Fruit fly (Drosophila melanogaster) whole organism, embryonic: ENCODE data around the gene Hem.

Experiments
- Bdp1 ChIP-seq: fragments of 200-800 bp; sonication (Bioruptor generic); optimal IDR thresholded peaks from 3 replicates; lab custom pipeline; 2016; ENCODE audit warnings: missing biosample characterization, missing genetic modification characterization
- Bgb ChIP-seq: fragments of 200-800 bp; sonication (Bioruptor generic); IDR thresholded peaks from 2 replicates; pipeline ENCODE4 v1.3.6; 2022; ENCODE audit warnings: missing biosample characterization, missing genetic modification characterization; ENCODE audit not compliant: partially characterized antibody
- CG10209 ChIP-seq: fragments of 200-800 bp; sonication (Bioruptor generic); optimal IDR thresholded peaks from 3 replicates; lab custom pipeline; 2017; ENCODE audit warnings: missing biosample characterization, mild to moderate bottlenecking, missing genetic modification characterization, missing genetic modification reagents
- CG10321 ChIP-seq: fragments of 200-800 bp; sonication (Bioruptor generic); IDR thresholded peaks from 2 replicates; pipeline ENCODE4 v1.3.6; 2022; ENCODE audit warnings: missing biosample characterization, missing genetic modification characterization
- CG12219 ChIP-seq: fragments of 200-800 bp; sonication (Bioruptor generic); optimal IDR thresholded peaks from 3 replicates; lab custom pipeline; 2018; ENCODE audit warnings: missing biosample characterization, mild to moderate bottlenecking, missing genetic modification characterization
- CG13123 ChIP-seq: fragments of 200-800 bp; sonication (Bioruptor generic); optimal IDR thresholded peaks from 2 replicates; lab custom pipeline; 2016; ENCODE audit warnings: missing biosample characterization, missing genetic modification characterization
- CG13775 ChIP-seq: fragments of 200-800 bp; sonication (Bioruptor generic); optimal IDR thresholded peaks from 3 replicates; lab custom pipeline; 2017; ENCODE audit warnings: missing biosample characterization, mild to moderate bottlenecking, missing genetic modification characterization
- CG14860 ChIP-seq: fragments of 200-800 bp; sonication (Bioruptor generic); IDR thresholded peaks from 3 replicates; pipeline ENCODE4 v1.3.6; 2022; ENCODE audit warnings: missing biosample characterization, missing genetic modification characterization; ENCODE audit not compliant: partially characterized antibody
- CG18011 ChIP-seq: fragments of 200-800 bp; sonication (Bioruptor generic); optimal IDR thresholded peaks from 2 replicates; lab custom pipeline; 2017; ENCODE audit warnings: missing biosample characterization, missing genetic modification characterization, mild to moderate bottlenecking, moderate library complexity, missing genotype
- CG2120 ChIP-seq: fragments of 200-800 bp; sonication (Bioruptor generic); optimal IDR thresholded peaks from 3 replicates; lab custom pipeline; 2016; ENCODE audit warnings: missing biosample characterization, missing genetic modification characterization
- CG2129 ChIP-seq: fragments of 200-800 bp; sonication (Bioruptor generic); IDR thresholded peaks from 2 replicates; pipeline ENCODE4 v1.3.6; 2022; ENCODE audit warnings: missing biosample characterization, missing genetic modification characterization; ENCODE audit not compliant: partially characterized antibody
- CG3281 ChIP-seq: fragments of 200-800 bp; sonication (Bioruptor generic); optimal IDR thresholded peaks from 3 replicates; lab custom pipeline; 2017; ENCODE audit warnings: missing biosample characterization, mild to moderate bottlenecking, missing genetic modification characterization
- CG3407 ChIP-seq: fragments of 200-800 bp; sonication (Bioruptor generic); optimal IDR thresholded peaks from 2 replicates; lab custom pipeline; 2018; ENCODE audit warnings: missing biosample characterization, mild to moderate bottlenecking, missing genetic modification characterization
- CG4404 ChIP-seq: fragments of 200-800 bp; sonication (Bioruptor generic); IDR thresholded peaks from 2 replicates; pipeline ENCODE4 v1.3.6; 2022; ENCODE audit warnings: missing biosample characterization, missing genetic modification characterization
- CG6854 ChIP-seq: fragments of 200-800 bp; sonication (Bioruptor generic); optimal IDR thresholded peaks from 3 replicates; lab custom pipeline; 2017; ENCODE audit warnings: missing biosample characterization, mild to moderate bottlenecking, missing genetic modification characterization
- CG7556 ChIP-seq: fragments of 200-800 bp; sonication (Bioruptor generic); optimal IDR thresholded peaks from 2 replicates; lab custom pipeline; 2017; ENCODE audit warnings: missing biosample characterization, mild to moderate bottlenecking, missing genetic modification characterization
- CG8944 ChIP-seq: fragments of 200-800 bp; sonication (Bioruptor generic); optimal IDR thresholded peaks from 3 replicates; lab custom pipeline; 2016; ENCODE audit warnings: missing biosample characterization, missing genetic modification characterization
- CkIIα-i1 ChIP-seq: fragments of 200-800 bp; sonication (Bioruptor generic); IDR thresholded peaks from 2 replicates; pipeline ENCODE4 v1.3.6; 2022; ENCODE audit warnings: missing biosample characterization, missing genetic modification characterization
- D ChIP-seq, 2 experiments: fragments of 200-800 bp in 1 of 2; fragments of >200 bp in 1 of 2; sonication (Bioruptor generic) in 1 of 2; optimal IDR thresholded peaks; 2 replicates in 1 of 2; 3 replicates in 1 of 2; lab custom pipeline; 2017; ENCODE audit warnings: mild to moderate bottlenecking in 1 of 2, missing biosample characterization in 1 of 2, missing genetic modification characterization in 1 of 2, missing genetic modification reagents in 1 of 2
- Gug ChIP-seq: fragments of 200-800 bp; sonication (Bioruptor generic); IDR thresholded peaks from 4 replicates; pipeline ENCODE4 v1.3.6; 2022; ENCODE audit warnings: missing biosample characterization, missing genetic modification characterization
- MESR4 ChIP-seq: fragments of 200-800 bp; sonication (Bioruptor generic); optimal IDR thresholded peaks from 2 replicates; lab custom pipeline; 2018; ENCODE audit warnings: missing biosample characterization, mild to moderate bottlenecking, missing genetic modification characterization, moderate library complexity
- NfI ChIP-seq: fragments of 200-800 bp; sonication (Bioruptor generic); optimal IDR thresholded peaks from 3 replicates; lab custom pipeline; 2018; ENCODE audit warnings: missing biosample characterization, mild to moderate bottlenecking, missing genetic modification characterization, moderate library complexity
- PHDP ChIP-seq: fragments of 200-800 bp; sonication (Bioruptor generic); optimal IDR thresholded peaks from 3 replicates; lab custom pipeline; 2018; ENCODE audit warnings: missing biosample characterization, mild to moderate bottlenecking, missing genetic modification characterization, moderate library complexity
- Ravus ChIP-seq: fragments of 200-800 bp; sonication (Bioruptor generic); IDR thresholded peaks from 2 replicates; pipeline ENCODE4 v1.3.6; 2022; ENCODE audit warnings: missing biosample characterization, missing genetic modification characterization
- Six4 ChIP-seq: fragments of 200-800 bp; sonication (Bioruptor generic); optimal IDR thresholded peaks from 2 replicates; lab custom pipeline; 2016; ENCODE audit warnings: missing biosample characterization, missing genetic modification characterization
- Sry-δ ChIP-seq: fragments of 200-800 bp; sonication (Bioruptor generic); optimal IDR thresholded peaks from 2 replicates; lab custom pipeline; 2016; ENCODE audit warnings: missing biosample characterization, missing genetic modification characterization
- al ChIP-seq: fragments of 200-800 bp; sonication (Bioruptor generic); IDR thresholded peaks from 2 replicates; pipeline ENCODE4 v1.3.6; 2022; ENCODE audit warnings: missing biosample characterization, missing genetic modification characterization
- bigmax ChIP-seq: fragments of 200-800 bp; sonication (Bioruptor generic); optimal IDR thresholded peaks from 2 replicates; lab custom pipeline; 2018; ENCODE audit warnings: missing biosample characterization, mild to moderate bottlenecking, missing genetic modification characterization
- ci ChIP-seq: fragments of 200-800 bp; sonication (Bioruptor generic); IDR thresholded peaks from 3 replicates; pipeline ENCODE4 v1.3.6; 2022; ENCODE audit warnings: missing biosample characterization, missing genetic modification characterization
- corto ChIP-seq: fragments of 200-800 bp; sonication (Bioruptor generic); optimal IDR thresholded peaks from 2 replicates; lab custom pipeline; 2016; ENCODE audit warnings: missing biosample characterization, mild to moderate bottlenecking, missing genetic modification characterization, moderate library complexity
- da ChIP-seq: fragments of 200-800 bp; sonication (Bioruptor generic); optimal IDR thresholded peaks from 2 replicates; lab custom pipeline; 2016; ENCODE audit warnings: missing biosample characterization, missing genetic modification characterization
- emc ChIP-seq: fragments of 200-800 bp; sonication (Bioruptor generic); optimal IDR thresholded peaks from 2 replicates; lab custom pipeline; 2016; ENCODE audit warnings: missing biosample characterization, missing genetic modification characterization
- en ChIP-seq: fragments of 200-800 bp; sonication (Bioruptor generic); optimal IDR thresholded peaks from 2 replicates; lab custom pipeline; 2016; ENCODE audit warnings: missing biosample characterization, missing genetic modification characterization
- gcm ChIP-seq: fragments of 200-800 bp; sonication (Bioruptor generic); optimal IDR thresholded peaks from 2 replicates; lab custom pipeline; 2019; ENCODE audit warnings: missing biosample characterization, mild to moderate bottlenecking, missing genetic modification characterization, moderate library complexity
- gcm2 ChIP-seq: fragments of 200-800 bp; sonication (Bioruptor generic); optimal IDR thresholded peaks from 2 replicates; lab custom pipeline; 2016; ENCODE audit warnings: missing biosample characterization, missing genetic modification characterization
- gsb-n ChIP-seq: fragments of 200-800 bp; sonication (Bioruptor generic); optimal IDR thresholded peaks from 3 replicates; lab custom pipeline; 2018; ENCODE audit warnings: missing biosample characterization, mild to moderate bottlenecking, missing genetic modification characterization
- hbn ChIP-seq: fragments of 200-800 bp; sonication (Bioruptor generic); IDR thresholded peaks from 2 replicates; pipeline ENCODE4 v1.3.6; 2022; ENCODE audit warnings: missing biosample characterization, missing genetic modification characterization; ENCODE audit not compliant: partially characterized antibody
- insv ChIP-seq, 2 experiments: fragments of 200-800 bp; sonication (Bioruptor generic); optimal IDR thresholded peaks; 3 replicates each; lab custom pipeline; 2016 to 2018; ENCODE audit warnings: missing biosample characterization in 2 of 2, missing genetic modification characterization in 2 of 2
- kni ChIP-seq: fragments of 200-800 bp; sonication (Bioruptor generic); optimal IDR thresholded peaks from 3 replicates; lab custom pipeline; 2017; ENCODE audit warnings: mild to moderate bottlenecking, missing biosample characterization, missing genetic modification reagents, missing genetic modification characterization
- knrl ChIP-seq: fragments of 200-800 bp; sonication (Bioruptor generic); IDR thresholded peaks from 3 replicates; pipeline ENCODE4 v1.3.6; 2022; ENCODE audit warnings: missing biosample characterization, missing genetic modification characterization; ENCODE audit not compliant: partially characterized antibody
- nerfin-2 ChIP-seq: fragments of 200-800 bp; sonication (Bioruptor generic); IDR thresholded peaks from 2 replicates; pipeline ENCODE4 v1.3.6; 2022; ENCODE audit warnings: missing biosample characterization, missing genetic modification characterization; ENCODE audit not compliant: partially characterized antibody
- oc ChIP-seq: fragments of 200-800 bp; sonication (Bioruptor generic); optimal IDR thresholded peaks from 2 replicates; lab custom pipeline; 2018; ENCODE audit warnings: missing biosample characterization, mild to moderate bottlenecking, missing genetic modification characterization, moderate library complexity
- org-1 ChIP-seq: fragments of 200-800 bp; sonication (Bioruptor generic); optimal IDR thresholded peaks from 2 replicates; lab custom pipeline; 2017; ENCODE audit warnings: missing biosample characterization, missing genetic modification characterization
- pita ChIP-seq: fragments of 200-800 bp; sonication (Bioruptor generic); optimal IDR thresholded peaks from 2 replicates; lab custom pipeline; 2017; ENCODE audit warnings: missing biosample characterization, mild to moderate bottlenecking, missing genetic modification characterization
- run ChIP-seq: fragments of 200-800 bp; sonication (Bioruptor generic); optimal IDR thresholded peaks from 3 replicates; lab custom pipeline; 2018; ENCODE audit warnings: missing biosample characterization, mild to moderate bottlenecking, missing genetic modification characterization
- sens ChIP-seq: fragments of 200-800 bp; sonication (Bioruptor generic); peaks from one replicate; lab custom pipeline; 2016; ENCODE audit warnings: missing biosample characterization, missing genetic modification characterization
- sim ChIP-seq: fragments of 200-800 bp; sonication (Bioruptor generic); IDR thresholded peaks from 2 replicates; pipeline ENCODE4 v1.3.6; 2022; ENCODE audit warnings: missing biosample characterization, missing genetic modification characterization
- sna ChIP-seq: fragments of 200-800 bp; sonication (Bioruptor generic); IDR thresholded peaks from 2 replicates; pipeline ENCODE4 v1.3.6; 2022; ENCODE audit warnings: missing biosample characterization, missing genetic modification characterization; ENCODE audit not compliant: partially characterized antibody
- ttk ChIP-seq: fragments of 200-800 bp; sonication (Bioruptor generic); IDR thresholded peaks from 2 replicates; pipeline ENCODE4 v2.1.2; 2022; ENCODE audit warnings: missing biosample characterization, missing genetic modification characterization
- vnd ChIP-seq: fragments of 200-800 bp; sonication (Bioruptor generic); IDR thresholded peaks from 3 replicates; pipeline ENCODE4 v1.3.6; 2022; ENCODE audit warnings: missing biosample characterization, missing genetic modification characterization; ENCODE audit not compliant: partially characterized antibody

Hem gene

DNA sequence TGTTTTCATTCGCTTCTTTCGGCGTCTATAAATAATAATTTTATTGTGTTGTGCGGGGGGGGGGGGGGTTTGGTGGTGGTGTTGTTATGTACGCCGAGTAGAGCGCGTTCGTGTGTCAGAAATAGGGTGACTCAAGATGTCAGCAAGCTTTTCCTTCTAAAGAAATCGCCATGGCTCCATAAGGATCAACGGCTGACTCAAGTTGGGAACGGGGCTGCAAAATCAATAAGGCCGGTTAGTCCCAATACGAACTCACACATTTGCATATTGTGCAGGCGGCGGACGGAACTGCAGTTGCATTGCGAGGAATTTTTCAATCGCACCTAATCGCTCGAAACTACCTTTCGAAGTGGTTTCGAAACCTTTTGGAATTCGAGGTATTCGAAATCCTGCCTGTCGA, 11.4 kb downstream of the Hem start (continued):
- TF ChIP-seq D (optimal IDR thresholded peaks at IDR 0.05; lab: Kevin White, UChicago) = no peak
- TF ChIP-seq D (GFP tag; optimal IDR thresholded peaks at IDR 0.05; lab: Kevin White, UChicago) = no peak
- no peak for TF ChIP-seq oc
- no peak for TF ChIP-seq gsb-n
- TF ChIP-seq Sry-δ (GFP tag; lab: Kevin White, UChicago) = no peak
- TF ChIP-seq knrl (GFP tag; lab: Robert Waterston, UW) = no peak
- peak; percentile 23 for TF ChIP-seq CG6854
- no peak for TF ChIP-seq CG2129 (GFP tag; lab: Robert Waterston, UW)
- no peak for TF ChIP-seq CG7556 (GFP tag; lab: Kevin White, UChicago)
- TF ChIP-seq sna (GFP tag; lab: Robert Waterston, UW) = no peak
- TF ChIP-seq PHDP = peak; percentile 62
- peak; percentile 26; the same call in 1 of the 2 replicates for TF ChIP-seq ttk (GFP tag; lab: Robert Waterston, UW)
- TF ChIP-seq sim = no peak
- TF ChIP-seq kni (GFP tag; lab: Kevin White, UChicago) = no peak
- TF ChIP-seq CG3281 (GFP tag; lab: Kevin White, UChicago) = peak; percentile 44
- TF ChIP-seq org-1 = peak; percentile 10
- no peak for TF ChIP-seq CG13775 (GFP tag; lab: Kevin White, UChicago)
- no peak for TF ChIP-seq corto
- no peak for TF ChIP-seq insv (GFP tag; optimal IDR thresholded peaks at IDR 0.05; lab: Kevin White, UChicago)
- no peak for TF ChIP-seq Bgb (GFP tag; lab: Robert Waterston, UW)
- TF ChIP-seq CG10321 (GFP tag; lab: Robert Waterston, UW) = no peak
- TF ChIP-seq bigmax (GFP tag; lab: Kevin White, UChicago) = no peak
- no peak for TF ChIP-seq Ravus (GFP tag; lab: Robert Waterston, UW)
- TF ChIP-seq gcm2 (GFP tag; lab: Kevin White, UChicago) = no peak
- peak; percentile 6; the same call in 1 of the 4 replicates for TF ChIP-seq Gug (GFP tag; lab: Robert Waterston, UW)
- TF ChIP-seq CG18011 = no peak
- TF ChIP-seq CG8944 (GFP tag; lab: Kevin White, UChicago) = no peak
- no peak for TF ChIP-seq en (GFP tag; lab: Kevin White, UChicago)
- peak; percentile 28 for TF ChIP-seq CG2120 (GFP tag; lab: Kevin White, UChicago)
- no peak for TF ChIP-seq hbn (GFP tag; lab: Robert Waterston, UW)
- TF ChIP-seq Bdp1 = no peak
- no peak for TF ChIP-seq vnd (GFP tag; lab: Robert Waterston, UW)
- no peak for TF ChIP-seq CG4404 (GFP tag; lab: Robert Waterston, UW)
- TF ChIP-seq sens (GFP tag; lab: Kevin White, UChicago) = no peak
- no peak for TF ChIP-seq gcm
- no peak for TF ChIP-seq da (GFP tag; lab: Kevin White, UChicago)
- TF ChIP-seq al (GFP tag; lab: Robert Waterston, UW) = peak; percentile 71
- TF ChIP-seq pita (GFP tag; lab: Kevin White, UChicago) = no peak
- TF ChIP-seq CG13123 (GFP tag; lab: Kevin White, UChicago) = no peak
- TF ChIP-seq CG12219 = peak; percentile 20
- no peak for TF ChIP-seq Six4 (GFP tag; lab: Kevin White, UChicago)
- TF ChIP-seq CG3407 = no peak
- TF ChIP-seq emc (GFP tag; lab: Kevin White, UChicago) = no peak
- TF ChIP-seq NfI = peak; percentile 71
- TF ChIP-seq CG14860 (GFP tag; lab: Robert Waterston, UW) = no peak
- no peak for TF ChIP-seq nerfin-2 (GFP tag; lab: Robert Waterston, UW)
- TF ChIP-seq CG10209 (GFP tag; lab: Kevin White, UChicago) = no peak
- no peak; the same call in 2 of the 3 replicates for TF ChIP-seq ci (GFP tag; lab: Robert Waterston, UW)
- TF ChIP-seq MESR4 (GFP tag; lab: Kevin White, UChicago) = no peak
- no peak for TF ChIP-seq run (tag; lab: Kevin White, UChicago)
- TF ChIP-seq CkIIα-i1 (GFP tag; lab: Robert Waterston, UW) = no peak
